Worm (Caenorhabditis elegans): ENCODE measurements around the gene srw-55.

DNA sequence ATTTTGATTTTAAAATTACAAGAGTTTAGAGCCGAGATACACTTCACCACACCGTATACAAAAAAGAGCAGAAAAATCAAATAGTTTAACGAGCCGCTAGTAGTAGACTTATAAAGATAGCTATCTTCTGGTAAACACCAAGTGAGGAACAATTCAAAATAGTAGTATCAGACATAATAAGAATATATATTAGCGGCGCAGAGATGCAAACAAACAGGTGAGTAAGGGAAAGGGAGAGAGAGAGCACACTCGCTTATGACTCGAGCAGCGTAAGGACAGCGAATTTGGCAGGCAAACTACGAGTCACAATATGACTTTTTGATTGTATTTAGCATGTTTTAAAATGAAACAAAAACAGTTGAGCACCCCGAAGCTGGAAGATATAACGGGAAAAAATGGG lies 48.9 kb downstream of the srw-55 start:
- TF ChIP-seq ama-1 (optimal IDR thresholded peaks at IDR 0.05) = no peak
- no peak for TF ChIP-seq che-1 (tag; optimal IDR thresholded peaks at IDR 0.05)
